Worm (Caenorhabditis elegans) whole organism, L4/young adult: ENCODE data around the gene K09C8.9.

Experiments
- W03F9.2 ChIP-seq: fragments of 150-350 bp; optimal IDR thresholded peaks from 2 replicates; lab custom pipeline; 2014; ENCODE audit warnings: missing biosample characterization, missing genetic modification characterization
- him-1 ChIP-seq: sonication (generic microtip); optimal IDR thresholded peaks from 2 replicates; lab custom pipeline; 2016; ENCODE audit warnings: missing genotype, missing genetic modification reagents, missing genetic modification characterization, missing compliant biosample characterization

ce11 chrX:10941255-10941654, 26.3 kb downstream of the K09C8.9 start, which contains the start of gene pho-7:
- TF ChIP-seq him-1 (tag; lab: Kevin White, UChicago) (no peak), W03F9.2 (tag; lab: Kevin White, UChicago) (no peak)
